Worm (Caenorhabditis elegans): ENCODE data around the gene C07A12.18.

ce11 chrX:4578581-4578980, 28.9 kb upstream of the C07A12.18 start:
- TF ChIP-seq tbp1 (GFP tag; optimal IDR thresholded peaks at IDR 0.05), result no peak
- no peak for TF ChIP-seq repo-1 (tag; optimal IDR thresholded peaks at IDR 0.05)
- TF ChIP-seq ztf-22 (GFP tag; optimal IDR thresholded peaks at IDR 0.05), result no peak
- TF ChIP-seq ztf-25 (GFP tag; IDR thresholded peaks at IDR 0.05), result no peak
- no peak for TF ChIP-seq lir-1 (GFP tag; conservative IDR thresholded peaks at IDR 0.05)
- TF ChIP-seq nhr-179 (tag; optimal IDR thresholded peaks at IDR 0.05), result no peak
- no peak for TF ChIP-seq nfyb-1 (GFP tag; IDR thresholded peaks at IDR 0.05)
- TF ChIP-seq nhr-90 (tag; optimal IDR thresholded peaks at IDR 0.05), result no peak
